Fruit fly (Drosophila melanogaster) whole organism, adult: ENCODE measurements around the gene opa.

Source experiments
- CG12768 ChIP-seq: fragments of 200-800 bp; sonication (Bioruptor generic); optimal IDR thresholded peaks from 2 replicates; lab custom pipeline; 2017; ENCODE audit warnings: missing biosample characterization, missing genetic modification characterization, mild to moderate bottlenecking, moderate library complexity, missing genetic modification reagents
- CG14711 ChIP-seq: fragments of 200-800 bp; sonication (Bioruptor generic); optimal IDR thresholded peaks from 2 replicates; lab custom pipeline; 2018; ENCODE audit warnings: missing biosample characterization, mild to moderate bottlenecking, missing genetic modification characterization, moderate library complexity
- CG1620 ChIP-seq: fragments of 200-800 bp; sonication (Bioruptor generic); optimal IDR thresholded peaks from 2 replicates; lab custom pipeline; 2016; ENCODE audit warnings: missing biosample characterization, missing genetic modification characterization
- CG33017 ChIP-seq: fragments of 200-800 bp; sonication (Bioruptor generic); optimal IDR thresholded peaks from 2 replicates; lab custom pipeline; 2018; ENCODE audit warnings: missing biosample characterization, mild to moderate bottlenecking, missing genetic modification characterization, moderate library complexity
- CG5204 ChIP-seq: fragments of 200-800 bp; sonication (Bioruptor generic); optimal IDR thresholded peaks from 2 replicates; lab custom pipeline; 2016; ENCODE audit warnings: missing biosample characterization, missing genetic modification characterization
- CG7045 ChIP-seq: fragments of 200-800 bp; sonication (Bioruptor generic); optimal IDR thresholded peaks from 2 replicates; lab custom pipeline; 2017; ENCODE audit warnings: missing biosample characterization, mild to moderate bottlenecking, missing genetic modification characterization
- CG7101 ChIP-seq: fragments of 200-800 bp; sonication (Bioruptor generic); optimal IDR thresholded peaks from 2 replicates; lab custom pipeline; 2018; ENCODE audit warnings: missing biosample characterization, mild to moderate bottlenecking, missing genetic modification characterization, moderate library complexity
- Clk ChIP-seq: fragments of 200-800 bp; sonication (Bioruptor generic); optimal IDR thresholded peaks from 2 replicates; lab custom pipeline; 2017; ENCODE audit warnings: missing biosample characterization, missing genetic modification characterization
- Crg-1 ChIP-seq: fragments of 200-800 bp; sonication (Bioruptor generic); optimal IDR thresholded peaks from 2 replicates; lab custom pipeline; 2016; ENCODE audit warnings: missing biosample characterization, missing genetic modification characterization
- Hr96 ChIP-seq: fragments of 200-800 bp; sonication (Bioruptor generic); optimal IDR thresholded peaks from 2 replicates; lab custom pipeline; 2016; ENCODE audit warnings: missing biosample characterization, missing genetic modification characterization
- kay ChIP-seq: fragments of 200-800 bp; sonication (Bioruptor generic); peaks from one replicate; lab custom pipeline; 2016; ENCODE audit warnings: missing biosample characterization, missing genetic modification characterization, borderline replicate concordance
- pad ChIP-seq: fragments of 200-800 bp; sonication (Bioruptor generic); optimal IDR thresholded peaks from 3 replicates; lab custom pipeline; 2017; ENCODE audit warnings: missing biosample characterization, missing genetic modification characterization, mild to moderate bottlenecking, moderate library complexity, missing genetic modification reagents
- tj ChIP-seq: fragments of 200-800 bp; sonication (Bioruptor generic); optimal IDR thresholded peaks from 3 replicates; lab custom pipeline; 2017; ENCODE audit warnings: missing biosample characterization, mild to moderate bottlenecking, missing genetic modification characterization, moderate library complexity
- toe ChIP-seq: fragments of 200-800 bp; sonication (Bioruptor generic); optimal IDR thresholded peaks from 2 replicates; lab custom pipeline; 2016; ENCODE audit warnings: missing biosample characterization, missing genetic modification characterization

DNA sequence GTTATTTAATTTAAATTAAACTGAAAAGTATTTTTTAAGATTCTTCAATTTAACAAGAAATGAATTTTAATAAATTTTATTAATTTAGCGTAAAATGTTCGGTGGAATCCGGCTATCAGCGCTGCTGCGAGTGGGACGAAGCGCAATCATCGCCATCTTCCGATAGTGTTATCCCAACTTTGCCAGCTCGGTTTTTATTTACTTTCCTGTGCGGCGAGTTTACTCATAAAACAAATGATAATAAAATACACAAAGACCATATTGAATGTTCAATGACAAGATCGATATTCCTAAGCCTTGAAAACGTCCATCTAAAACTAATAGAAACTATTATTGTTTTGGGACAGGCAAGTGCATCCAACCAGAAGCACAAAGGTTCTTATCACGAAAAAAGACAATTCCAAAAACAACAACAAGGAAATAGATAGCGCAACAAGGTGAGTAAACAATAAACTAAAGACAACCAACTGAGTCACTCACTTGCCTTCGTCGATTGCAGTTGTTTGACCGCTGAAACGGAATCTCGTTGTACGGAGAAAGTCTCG is 39.4 kb upstream of the opa start:
- TF ChIP-seq CG12768 (peak; percentile 38), CG14711 (tag; lab: Kevin White, UChicago) (no peak), CG5204 (no peak), Crg-1 (GFP tag; lab: Kevin White, UChicago) (peak; percentile 67), CG1620 (GFP tag; lab: Kevin White, UChicago) (no peak), CG7101 (peak; percentile 42), pad (peak; percentile 7), toe (GFP tag; lab: Kevin White, UChicago) (peak; percentile 21), CG7045 (GFP tag; lab: Kevin White, UChicago) (peak; percentile 9), kay (GFP tag; lab: Kevin White, UChicago) (no peak), tj (GFP tag; lab: Kevin White, UChicago) (peak; percentile 19), Clk (GFP tag; lab: Kevin White, UChicago) (no peak), Hr96 (GFP tag; lab: Kevin White, UChicago) (no peak), CG33017 (peak; percentile 15)
